Worm (Caenorhabditis elegans) whole organism, L4 larva: ENCODE measurements around the gene dml-1.

Source experiments
- F37D6.2 ChIP-seq: sonication (generic microtip); optimal IDR thresholded peaks from 2 replicates; lab custom pipeline; 2016; ENCODE audit warnings: mild to moderate bottlenecking, missing genetic modification characterization, missing compliant biosample characterization
- F49E8.2 ChIP-seq: sonication (generic microtip); optimal IDR thresholded peaks from 2 replicates; lab custom pipeline; 2016; ENCODE audit warnings: missing compliant biosample characterization, mild to moderate bottlenecking, missing genetic modification characterization, borderline replicate concordance
- T26A8.4 ChIP-seq: fragments of 200-800 bp; sonication (Bioruptor generic); IDR thresholded peaks from 2 replicates; pipeline ENCODE4 v1.3.6; 2022; ENCODE audit warnings: missing genetic modification characterization, missing compliant biosample characterization
- Y105C5A.15 ChIP-seq: fragments of 200-800 bp; sonication (Bioruptor generic); IDR thresholded peaks from 2 replicates; pipeline ENCODE4 v1.3.6; 2022; ENCODE audit warnings: missing genetic modification characterization, missing compliant biosample characterization
- Y5F2A.4 ChIP-seq: fragments of 200-800 bp; sonication (Bioruptor generic); optimal IDR thresholded peaks from 2 replicates; lab custom pipeline; 2018; ENCODE audit warnings: mild to moderate bottlenecking, missing genetic modification characterization, missing compliant biosample characterization
- Y75B8A.6 ChIP-seq: fragments of 200-800 bp; sonication (Bioruptor generic); IDR thresholded peaks from 2 replicates; pipeline ENCODE4 v1.3.6; 2022; ENCODE audit warnings: missing genetic modification reagents, missing genetic modification characterization, missing compliant biosample characterization
- ZK546.5 ChIP-seq, 2 experiments: sonication (generic microtip); optimal IDR thresholded peaks; 2 replicates each; lab custom pipeline; 2017; ENCODE audit warnings: missing biosample characterization in 2 of 2, missing genetic modification characterization in 2 of 2
- aha-1 ChIP-seq: fragments of 150-350 bp; peaks from one replicate; lab custom pipeline; 2014; ENCODE audit warnings: missing biosample characterization, missing genetic modification characterization
- aly-2 ChIP-seq: sonication (generic microtip); optimal IDR thresholded peaks from 2 replicates; lab custom pipeline; 2018; ENCODE audit warnings: missing biosample characterization, missing genetic modification characterization
- arid-1 ChIP-seq: fragments of 200-800 bp; sonication (Bioruptor generic); conservative IDR thresholded peaks from 2 replicates; pipeline ENCODE4 v1.3.6; 2022; ENCODE audit warnings: missing genetic modification reagents, missing genetic modification characterization, missing compliant biosample characterization
- attf-4 ChIP-seq: sonication (generic microtip); optimal IDR thresholded peaks from 3 replicates; lab custom pipeline; 2017; ENCODE audit warnings: missing biosample characterization, missing genetic modification characterization
- ceh-20 ChIP-seq: fragments of 200-800 bp; sonication (Bioruptor generic); IDR thresholded peaks from 2 replicates; pipeline ENCODE4 v1.3.6; 2022; ENCODE audit warnings: missing genetic modification reagents, missing genetic modification characterization, missing compliant biosample characterization
- cey-2 ChIP-seq: sonication (generic microtip); optimal IDR thresholded peaks from 3 replicates; lab custom pipeline; 2017; ENCODE audit warnings: missing genetic modification characterization, mild to moderate bottlenecking, missing compliant biosample characterization, antibody characterized with exemption, borderline replicate concordance; ENCODE audit not compliant: insufficient read depth
- daf-16 ChIP-seq, 3 experiments: sonication (generic microtip); optimal IDR thresholded peaks; 2 replicates each; lab custom pipeline; 2016 to 2017; ENCODE audit warnings: missing genetic modification characterization in 3 of 3, missing genetic modification reagents in 3 of 3, mild to moderate bottlenecking in 2 of 3, missing compliant biosample characterization in 2 of 3, missing biosample characterization in 1 of 3, moderate library complexity in 1 of 3
- dmd-6 ChIP-seq: fragments of 200-800 bp; sonication (Bioruptor generic); IDR thresholded peaks from 2 replicates; pipeline ENCODE4 v1.3.6; 2022; ENCODE audit warnings: missing genetic modification reagents, missing genetic modification characterization, missing compliant biosample characterization
- dpl-1 ChIP-seq: fragments of 150-350 bp; optimal IDR thresholded peaks from 2 replicates; lab custom pipeline; 2014; ENCODE audit warnings: missing biosample characterization, missing genetic modification reagents, missing genetic modification characterization
- duxl-1 ChIP-seq: sonication (generic microtip); optimal IDR thresholded peaks from 2 replicates; lab custom pipeline; 2016; ENCODE audit warnings: mild to moderate bottlenecking, missing genetic modification characterization, moderate library complexity, missing compliant biosample characterization; ENCODE audit not compliant: poor library complexity
- dve-1 ChIP-seq: sonication (generic microtip); optimal IDR thresholded peaks from 2 replicates; lab custom pipeline; 2017; ENCODE audit warnings: antibody characterized with exemption, mild to moderate bottlenecking, missing genetic modification characterization, missing compliant biosample characterization; ENCODE audit not compliant: insufficient read depth
- egl-43 ChIP-seq: fragments of 200-800 bp; sonication (Bioruptor generic); IDR thresholded peaks from 2 replicates; pipeline ENCODE4 v1.3.6; 2022; ENCODE audit warnings: missing genetic modification reagents, missing genetic modification characterization, missing compliant biosample characterization
- gei-8 ChIP-seq: fragments of 200-800 bp; sonication (Bioruptor generic); optimal IDR thresholded peaks from 2 replicates; lab custom pipeline; 2018; ENCODE audit warnings: mild to moderate bottlenecking, missing genetic modification characterization, missing compliant biosample characterization
- hif-1 ChIP-seq, 2 experiments: sonication (generic microtip); optimal IDR thresholded peaks; 2 replicates each; lab custom pipeline; 2016 to 2017; ENCODE audit warnings: missing compliant biosample characterization in 2 of 2, missing genetic modification characterization in 2 of 2, missing genetic modification reagents in 2 of 2, missing genotype in 2 of 2, mild to moderate bottlenecking in 1 of 2
- hlh-11 ChIP-seq: fragments of 200-800 bp; sonication (Bioruptor generic); optimal IDR thresholded peaks from 2 replicates; lab custom pipeline; 2018; ENCODE audit warnings: mild to moderate bottlenecking, missing genetic modification characterization, missing compliant biosample characterization
- hlh-30 ChIP-seq: sonication (generic microtip); optimal IDR thresholded peaks from 2 replicates; lab custom pipeline; 2017; ENCODE audit warnings: antibody characterized with exemption, mild to moderate bottlenecking, missing genetic modification characterization, missing compliant biosample characterization; ENCODE audit not compliant: insufficient read depth
- hmg-1.1 ChIP-seq: fragments of 200-800 bp; sonication (Bioruptor generic); IDR thresholded peaks from 2 replicates; pipeline ENCODE4 v1.3.6; 2022; ENCODE audit warnings: missing genetic modification reagents, missing genetic modification characterization, missing compliant biosample characterization
- lim-7 ChIP-seq: fragments of 200-800 bp; sonication (Bioruptor generic); IDR thresholded peaks from 2 replicates; pipeline ENCODE4 v1.3.6; 2022; ENCODE audit warnings: missing genetic modification characterization, missing compliant biosample characterization
- lin-1 ChIP-seq: fragments of 200-800 bp; sonication (Bioruptor generic); IDR thresholded peaks from 2 replicates; pipeline ENCODE4 v1.3.6; 2022; ENCODE audit warnings: missing genetic modification reagents, missing genetic modification characterization, missing compliant biosample characterization
- lin-13 ChIP-seq: fragments of 150-350 bp; optimal IDR thresholded peaks from 2 replicates; lab custom pipeline; 2014; ENCODE audit warnings: missing biosample characterization, missing genetic modification reagents, missing genetic modification characterization
- lin-15B ChIP-seq: fragments of 150-350 bp; sonication (generic microtip); optimal IDR thresholded peaks from 3 replicates; lab custom pipeline; 2014; ENCODE audit warnings: missing biosample characterization, missing genetic modification characterization
- lin-38 ChIP-seq: fragments of 200-800 bp; sonication (Bioruptor generic); IDR thresholded peaks from 2 replicates; pipeline ENCODE4 v1.3.6; 2022; ENCODE audit warnings: missing genetic modification reagents, missing genetic modification characterization, missing compliant biosample characterization
- lsy-2 ChIP-seq, 2 experiments: fragments of 150-350 bp in 1 of 2; sonication (generic microtip) in 1 of 2; optimal IDR thresholded peaks; 2 replicates each; lab custom pipeline; 2014 to 2017; ENCODE audit warnings: missing biosample characterization in 2 of 2, missing genetic modification characterization in 2 of 2
- madf-9 ChIP-seq: fragments of 200-800 bp; sonication (Bioruptor generic); conservative IDR thresholded peaks from 2 replicates; pipeline ENCODE4 v1.3.6; 2022; ENCODE audit warnings: missing genetic modification reagents, missing genetic modification characterization, missing compliant biosample characterization
- mep-1 ChIP-seq: fragments of 150-350 bp; sonication (generic microtip); optimal IDR thresholded peaks from 3 replicates; lab custom pipeline; 2014; ENCODE audit warnings: missing biosample characterization, missing genetic modification characterization
- mes-2 ChIP-seq: sonication (generic microtip); optimal IDR thresholded peaks from 2 replicates; lab custom pipeline; 2016; ENCODE audit warnings: missing genotype, mild to moderate bottlenecking, missing genetic modification characterization, missing compliant biosample characterization; ENCODE audit not compliant: poor library complexity, severe bottlenecking
- nhr-102 ChIP-seq: sonication (generic microtip); optimal IDR thresholded peaks from 2 replicates; lab custom pipeline; 2016; ENCODE audit warnings: mild to moderate bottlenecking, missing genetic modification characterization, moderate library complexity, missing compliant biosample characterization
- nhr-11 ChIP-seq: fragments of 150-350 bp; optimal IDR thresholded peaks from 2 replicates; lab custom pipeline; 2014; ENCODE audit warnings: missing biosample characterization, missing genetic modification characterization
- nhr-25 ChIP-seq: sonication (generic microtip); optimal IDR thresholded peaks from 2 replicates; lab custom pipeline; 2017; ENCODE audit warnings: missing genetic modification characterization, mild to moderate bottlenecking, missing compliant biosample characterization, antibody characterized with exemption, moderate library complexity, borderline replicate concordance; ENCODE audit not compliant: insufficient read depth
- nhr-28 ChIP-seq: fragments of 150-350 bp; optimal IDR thresholded peaks from 2 replicates; lab custom pipeline; 2014; ENCODE audit warnings: missing biosample characterization, missing genetic modification characterization
- nhr-6 ChIP-seq: fragments of 150-350 bp; optimal IDR thresholded peaks from 2 replicates; lab custom pipeline; 2014; ENCODE audit warnings: missing biosample characterization, missing genetic modification characterization
- nhr-77 ChIP-seq: fragments of 150-350 bp; optimal IDR thresholded peaks from 2 replicates; lab custom pipeline; 2014; ENCODE audit warnings: missing biosample characterization, missing genetic modification characterization
- spr-1 ChIP-seq: sonication (generic microtip); optimal IDR thresholded peaks from 2 replicates; lab custom pipeline; 2016; ENCODE audit warnings: mild to moderate bottlenecking, missing genetic modification characterization, missing compliant biosample characterization
- spr-3 ChIP-seq: fragments of 200-800 bp; sonication (Bioruptor generic); optimal IDR thresholded peaks from 2 replicates; lab custom pipeline; 2018; ENCODE audit warnings: mild to moderate bottlenecking, missing genetic modification characterization, missing compliant biosample characterization
- unc-39 ChIP-seq: sonication (generic microtip); optimal IDR thresholded peaks from 2 replicates; lab custom pipeline; 2017; ENCODE audit warnings: missing biosample characterization, missing genetic modification characterization
- vab-7 ChIP-seq: fragments of 200-800 bp; sonication (Bioruptor generic); IDR thresholded peaks from 2 replicates; pipeline ENCODE4 v1.3.6; 2022; ENCODE audit warnings: missing genetic modification reagents, missing genetic modification characterization, missing compliant biosample characterization
- zip-2 ChIP-seq: fragments of 150-350 bp; optimal IDR thresholded peaks from 2 replicates; lab custom pipeline; 2014; ENCODE audit warnings: missing biosample characterization, missing genetic modification characterization
- ztf-7 ChIP-seq: fragments of 150-350 bp; optimal IDR thresholded peaks from 2 replicates; lab custom pipeline; 2014; ENCODE audit warnings: missing biosample characterization, missing genetic modification characterization

dml-1 gene

DNA sequence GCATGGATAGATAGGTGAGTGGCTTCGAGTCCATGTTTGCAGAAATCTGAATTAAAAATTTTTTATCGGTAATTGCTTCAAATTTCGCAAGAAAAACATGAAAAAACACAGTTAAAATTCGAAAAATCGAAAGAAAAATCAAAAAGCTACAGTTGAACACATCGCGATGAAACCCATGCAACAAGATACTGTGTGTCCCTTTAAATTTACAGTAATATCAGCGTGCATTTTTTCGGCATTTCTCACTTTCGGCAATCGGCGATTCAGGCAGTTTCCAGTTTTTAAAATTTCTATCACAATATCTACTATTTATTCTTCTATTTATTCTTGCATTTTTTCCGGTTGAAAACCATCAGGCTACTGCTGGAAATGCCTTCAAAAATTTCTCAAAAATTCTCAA lies 35.4 kb downstream of the dml-1 start, which contains the start of gene fbxc-45:
TSS of gene fbxc-45 (minus strand) at position 48 of the 400 bp plus-strand sequence.
- no peak for TF ChIP-seq lin-38 (GFP tag; lab: Robert Waterston, UW)
- peak in 1 of 2 experiments; percentile 11 for TF ChIP-seq lsy-2 (tag; optimal IDR thresholded peaks at IDR 0.05; lab: Kevin White, UChicago)

DNA sequence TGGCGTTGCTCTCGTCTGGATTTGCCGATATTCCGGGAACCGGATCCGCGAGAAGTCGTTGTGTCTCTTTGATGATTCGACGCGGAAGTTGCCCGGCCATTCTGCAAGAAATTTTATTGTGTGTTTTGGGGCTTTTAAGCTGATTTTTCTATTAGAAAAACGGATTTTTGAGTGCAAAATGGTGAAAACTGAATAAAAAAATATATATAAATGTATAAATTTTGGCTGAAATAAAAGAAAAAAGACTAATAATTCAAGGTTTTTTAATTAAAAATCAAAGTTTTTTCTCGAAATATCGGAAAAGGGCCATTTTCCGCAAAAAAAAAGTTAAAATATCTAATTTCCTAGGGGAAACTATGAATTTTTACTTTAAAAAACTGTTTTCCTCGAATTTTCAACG lies 38.8 kb downstream of the dml-1 start, which contains the start of gene ubc-13:
TSS of gene ubc-13 (minus strand) at position 101 of the 400 bp plus-strand sequence.
- TF ChIP-seq aly-2 (tag; lab: Kevin White, UChicago) (no peak), egl-43 (0 out of 2 replicates have a peak, but pooled peaks have one; percentile 18)

DNA sequence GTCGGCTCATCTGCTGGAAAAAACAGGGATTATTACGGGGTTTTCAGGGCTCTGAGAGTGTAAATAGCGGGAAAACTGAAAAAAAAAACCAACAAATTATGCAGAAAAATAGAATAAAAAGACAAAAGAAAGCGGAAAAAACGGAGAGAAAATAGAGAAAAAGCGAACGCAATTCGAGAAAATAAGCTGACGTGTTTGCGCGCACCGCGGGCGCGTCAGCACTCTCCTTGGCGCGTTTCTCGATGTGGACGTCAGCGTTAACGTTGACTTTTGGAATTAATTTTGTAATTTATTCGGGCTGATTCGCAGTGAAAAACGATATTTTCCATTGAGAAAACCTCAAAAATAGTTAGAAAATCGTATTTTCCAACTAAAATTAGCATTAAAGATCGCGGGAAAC lies 41.7 kb downstream of the dml-1 start, which contains the start of gene manf-1:
TSS of gene manf-1 (minus strand) at position 13 of the 400 bp plus-strand sequence.
- TF ChIP-seq arid-1 (GFP tag; lab: Robert Waterston, UW) (peak; percentile 69), nhr-77 (tag; lab: Kevin White, UChicago) (peak; percentile 5), lin-13 (GFP tag; lab: Kevin White, UChicago) (peak; percentile 32), spr-3 (peak; percentile 48), gei-8 (GFP tag; lab: Kevin White, UChicago) (no peak), F49E8.2 (tag; lab: Kevin White, UChicago) (no peak), nhr-102 (tag; lab: Kevin White, UChicago) (peak; percentile 13), lsy-2 (tag; optimal IDR thresholded peaks at IDR 0.05; lab: Kevin White, UChicago) (peak in 1 of 2 experiments; percentile 87), daf-16 (GFP tag; optimal IDR thresholded peaks at IDR 0.05; lab: Kevin White, UChicago) (no peak), daf-16 (tag; optimal IDR thresholded peaks at IDR 0.05; lab: Kevin White, UChicago) (peak; percentile 57), duxl-1 (tag; lab: Kevin White, UChicago) (no peak), hmg-1.1 (GFP tag; lab: Robert Waterston, UW) (peak; percentile 65), dve-1 (peak; percentile 77), hlh-11 (tag; lab: Kevin White, UChicago) (peak; percentile 58), F37D6.2 (peak; percentile 2), lin-1 (GFP tag; lab: Robert Waterston, UW) (no peak), nhr-28 (tag; lab: Kevin White, UChicago) (peak; percentile 24), hif-1 (tag; optimal IDR thresholded peaks at IDR 0.05; lab: Kevin White, UChicago) (peak in 1 of 2 experiments; percentile 47), dmd-6 (GFP tag; lab: Robert Waterston, UW) (peak; percentile 56), vab-7 (no peak), ceh-20 (no peak), dpl-1 (GFP tag; lab: Kevin White, UChicago) (peak; percentile 69), nhr-11 (tag; lab: Kevin White, UChicago) (peak; percentile 20), zip-2 (tag; lab: Kevin White, UChicago) (no peak), lin-15B (tag; lab: Kevin White, UChicago) (no peak), nhr-25 (tag; lab: Kevin White, UChicago) (no peak), hlh-30 (tag; lab: Kevin White, UChicago) (peak; percentile 36), Y105C5A.15 (GFP tag; lab: Robert Waterston, UW) (no peak), unc-39 (tag; lab: Kevin White, UChicago) (no peak), T26A8.4 (GFP tag; lab: Robert Waterston, UW) (0 out of 2 replicates have a peak, but pooled peaks have one; percentile 18), mes-2 (peak; percentile 84), nhr-6 (tag; lab: Kevin White, UChicago) (peak; percentile 10), Y5F2A.4 (no peak), aha-1 (tag; lab: Kevin White, UChicago) (peak; percentile 96), lim-7 (GFP tag; lab: Robert Waterston, UW) (no peak), lin-38 (GFP tag; lab: Robert Waterston, UW) (peak; percentile 82), madf-9 (GFP tag; lab: Robert Waterston, UW) (no peak), ZK546.5 (tag; optimal IDR thresholded peaks at IDR 0.05; lab: Kevin White, UChicago) (no peak), cey-2 (tag; lab: Kevin White, UChicago) (no peak), Y75B8A.6 (GFP tag; lab: Robert Waterston, UW) (no peak), ztf-7 (tag; lab: Kevin White, UChicago) (peak; percentile 56), attf-4 (tag; lab: Kevin White, UChicago) (no peak), mep-1 (peak; percentile 66), spr-1 (tag; lab: Kevin White, UChicago) (peak; percentile 3)
